Fruit fly (Drosophila melanogaster): ENCODE data around the gene CG32795.

DNA sequence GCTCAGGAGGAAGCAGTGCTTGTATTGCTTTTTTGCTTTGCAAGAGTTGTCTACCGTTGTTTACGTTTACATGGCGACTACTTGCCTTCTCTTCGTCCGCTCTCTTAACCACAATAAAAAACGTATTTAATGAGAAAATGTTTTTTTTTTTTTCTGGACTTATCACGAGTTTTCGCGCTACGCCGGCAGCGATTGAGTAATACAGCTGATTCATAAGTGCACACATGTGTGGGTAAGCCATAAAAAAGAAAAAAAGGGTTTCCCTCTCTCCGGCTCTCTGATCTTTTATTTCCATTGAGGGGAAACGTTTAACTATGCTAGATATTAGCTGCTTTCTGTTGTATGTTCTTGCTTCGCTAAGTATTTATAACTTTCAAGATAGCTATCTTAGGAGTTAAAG, 48.3 kb downstream of the CG32795 start:
- TF ChIP-seq br (optimal IDR thresholded peaks at IDR 0.05) = no peak
- TF ChIP-seq ind (GFP tag; optimal IDR thresholded peaks at IDR 0.05) = no peak
- TF ChIP-seq trh (GFP tag; optimal IDR thresholded peaks at IDR 0.05) = no peak
- TF ChIP-seq Oli (tag; optimal IDR thresholded peaks at IDR 0.05) = no peak
- no peak for TF ChIP-seq crol (GFP tag; IDR thresholded peaks at IDR 0.05)
- no peak for TF ChIP-seq Nf-YC (tag; optimal IDR thresholded peaks at IDR 0.05)
- TF ChIP-seq zfh2 (GFP tag; optimal IDR thresholded peaks at IDR 0.05) = no peak
- no peak for TF ChIP-seq Awh (GFP tag; IDR thresholded peaks at IDR 0.05)

Measured in whole organism, embryonic.